Worm (Caenorhabditis elegans) whole organism, L3 larva: Measurements from ENCODE around the gene miro-1.

Experiments used
- ZK546.5 ChIP-seq: sonication (generic microtip); optimal IDR thresholded peaks from 2 replicates; lab custom pipeline; 2017; ENCODE audit warnings: missing biosample characterization, missing genetic modification characterization
- aly-2 ChIP-seq: fragments of 150-350 bp; optimal IDR thresholded peaks from 2 replicates; lab custom pipeline; 2014; ENCODE audit warnings: missing biosample characterization, missing genetic modification characterization
- ama-1 ChIP-seq: fragments of 150-350 bp; optimal IDR thresholded peaks from 2 replicates; lab custom pipeline; 2018
- ceh-16 ChIP-seq: sonication (generic microtip); optimal IDR thresholded peaks from 2 replicates; lab custom pipeline; 2017; ENCODE audit warnings: missing biosample characterization, missing genetic modification characterization
- ceh-9 ChIP-seq: sonication (generic microtip); optimal IDR thresholded peaks from 2 replicates; lab custom pipeline; 2018; ENCODE audit warnings: missing biosample characterization, missing genetic modification characterization
- daf-12 ChIP-seq: fragments of 150-350 bp; optimal IDR thresholded peaks from 2 replicates; lab custom pipeline; 2014; ENCODE audit warnings: missing biosample characterization, missing genetic modification reagents, missing genetic modification characterization
- egl-27 ChIP-seq: sonication (generic microtip); optimal IDR thresholded peaks from 4 replicates; lab custom pipeline; 2017; ENCODE audit warnings: missing biosample characterization, missing genetic modification reagents, missing genetic modification characterization
- egl-5 ChIP-seq: fragments of 150-350 bp; optimal IDR thresholded peaks from 2 replicates; lab custom pipeline; 2017; ENCODE audit warnings: missing biosample characterization, missing genetic modification reagents, missing genetic modification characterization, inconsistent platforms
- elt-1 ChIP-seq: fragments of 150-350 bp; optimal IDR thresholded peaks from 2 replicates; lab custom pipeline; 2014; ENCODE audit warnings: missing biosample characterization, missing genetic modification characterization
- elt-2 ChIP-seq: sonication (generic microtip); optimal IDR thresholded peaks from 2 replicates; lab custom pipeline; 2016; ENCODE audit warnings: missing genetic modification reagents, mild to moderate bottlenecking, missing genetic modification characterization, missing compliant biosample characterization
- elt-3 ChIP-seq, 3 experiments: fragments of 150-350 bp in 1 of 3; sonication (generic microtip) in 2 of 3; optimal IDR thresholded peaks; 2 replicates in 2 of 3; 4 replicates in 1 of 3; lab custom pipeline; 2014 to 2017; ENCODE audit warnings: missing biosample characterization in 3 of 3, missing genetic modification characterization in 3 of 3
- eor-1 ChIP-seq, 2 experiments: fragments of 150-350 bp; optimal IDR thresholded peaks; 2 replicates each; lab custom pipeline; 2014 to 2018; ENCODE audit warnings: missing biosample characterization in 2 of 2, missing genetic modification characterization in 2 of 2
- fkh-2 ChIP-seq: fragments of 150-350 bp; optimal IDR thresholded peaks from 2 replicates; lab custom pipeline; 2014; ENCODE audit warnings: missing biosample characterization, missing genetic modification reagents, missing genetic modification characterization
- fos-1 ChIP-seq: fragments of 150-350 bp; optimal IDR thresholded peaks from 2 replicates; lab custom pipeline; 2014; ENCODE audit warnings: missing biosample characterization, missing genetic modification characterization
- hmg-11 ChIP-seq: sonication (generic microtip); optimal IDR thresholded peaks from 2 replicates; lab custom pipeline; 2016; ENCODE audit warnings: missing genetic modification characterization, missing compliant biosample characterization
- jun-1 ChIP-seq: fragments of 150-350 bp; optimal IDR thresholded peaks from 2 replicates; lab custom pipeline; 2014; ENCODE audit warnings: missing biosample characterization, missing genetic modification reagents, missing genetic modification characterization
- lin-39 ChIP-seq: fragments of 150-350 bp; optimal IDR thresholded peaks from 2 replicates; lab custom pipeline; 2018; ENCODE audit warnings: missing biosample characterization, missing genetic modification reagents, missing genetic modification characterization
- mdl-1 ChIP-seq: fragments of 150-350 bp; optimal IDR thresholded peaks from 2 replicates; lab custom pipeline; 2014; ENCODE audit warnings: missing biosample characterization, missing genetic modification characterization
- mml-1 ChIP-seq: fragments of 150-350 bp; sonication (generic microtip); optimal IDR thresholded peaks from 3 replicates; lab custom pipeline; 2014; ENCODE audit warnings: missing biosample characterization, missing genetic modification characterization
- nfya-1 ChIP-seq: sonication (generic microtip); optimal IDR thresholded peaks from 2 replicates; lab custom pipeline; 2017; ENCODE audit warnings: missing genetic modification characterization, mild to moderate bottlenecking, missing compliant biosample characterization, antibody characterized with exemption, moderate library complexity; ENCODE audit not compliant: insufficient read depth
- nhr-11 ChIP-seq: fragments of 150-350 bp; optimal IDR thresholded peaks from 2 replicates; lab custom pipeline; 2014; ENCODE audit warnings: missing biosample characterization, missing genetic modification characterization
- nhr-12 ChIP-seq: fragments of 150-350 bp; optimal IDR thresholded peaks from 2 replicates; lab custom pipeline; 2014; ENCODE audit warnings: missing biosample characterization, missing genetic modification characterization
- nhr-23 ChIP-seq: fragments of 150-350 bp; optimal IDR thresholded peaks from 2 replicates; lab custom pipeline; 2014; ENCODE audit warnings: missing biosample characterization, missing genetic modification reagents, missing genetic modification characterization
- nhr-25 ChIP-seq: sonication (generic microtip); optimal IDR thresholded peaks from 2 replicates; lab custom pipeline; 2017; ENCODE audit warnings: missing biosample characterization, missing genetic modification characterization
- nhr-43 ChIP-seq: sonication (generic microtip); optimal IDR thresholded peaks from 2 replicates; lab custom pipeline; 2016; ENCODE audit warnings: mild to moderate bottlenecking, missing genetic modification characterization, missing compliant biosample characterization; ENCODE audit not compliant: poor library complexity, severe bottlenecking
- nhr-67 ChIP-seq: fragments of 150-350 bp; optimal IDR thresholded peaks from 2 replicates; lab custom pipeline; 2014; ENCODE audit warnings: missing biosample characterization, missing genetic modification characterization
- nhr-76 ChIP-seq: fragments of 150-350 bp; sonication (generic microtip); optimal IDR thresholded peaks from 5 replicates; lab custom pipeline; 2014; ENCODE audit warnings: missing biosample characterization, missing genetic modification characterization
- nhr-77 ChIP-seq: fragments of 150-350 bp; optimal IDR thresholded peaks from 2 replicates; lab custom pipeline; 2014; ENCODE audit warnings: missing biosample characterization, missing genetic modification characterization
- pha-4 ChIP-seq: fragments of 150-350 bp; optimal IDR thresholded peaks from 2 replicates; lab custom pipeline; 2014; ENCODE audit warnings: missing biosample characterization, missing genetic modification reagents, missing genetic modification characterization
- pqm-1 ChIP-seq: fragments of 150-350 bp; optimal IDR thresholded peaks from 2 replicates; lab custom pipeline; 2017; ENCODE audit warnings: missing biosample characterization, missing genetic modification characterization, inconsistent platforms
- sea-2 ChIP-seq: fragments of 150-350 bp; sonication (generic microtip); optimal IDR thresholded peaks from 4 replicates; lab custom pipeline; 2014; ENCODE audit warnings: missing biosample characterization, missing genetic modification reagents, missing genetic modification characterization
- skn-1 ChIP-seq: fragments of 150-350 bp; optimal IDR thresholded peaks from 2 replicates; lab custom pipeline; 2014; ENCODE audit warnings: missing biosample characterization, missing genetic modification characterization
- tbx-2 ChIP-seq: sonication (generic microtip); optimal IDR thresholded peaks from 2 replicates; lab custom pipeline; 2016; ENCODE audit warnings: mild to moderate bottlenecking, missing genetic modification characterization, missing compliant biosample characterization
- unc-39 ChIP-seq: sonication (generic microtip); optimal IDR thresholded peaks from 4 replicates; lab custom pipeline; 2017; ENCODE audit warnings: missing biosample characterization, missing genetic modification characterization
- unc-62 ChIP-seq: fragments of 150-350 bp; sonication (generic microtip); optimal IDR thresholded peaks from 4 replicates; lab custom pipeline; 2014; ENCODE audit warnings: missing biosample characterization, missing genetic modification reagents, missing genetic modification characterization
- ztf-4 ChIP-seq: fragments of 150-350 bp; optimal IDR thresholded peaks from 2 replicates; lab custom pipeline; 2014; ENCODE audit warnings: missing biosample characterization, missing genetic modification characterization

miro-1 gene

ce11 chrIV:4678718-4679117 lies 36.9 kb downstream of the miro-1 start, which contains the start of gene kin-36:
Gene kin-36, plus strand, starts transcription at chrIV:4679018.
- TF ChIP-seq egl-5 (no peak), nhr-11 (tag; lab: Kevin White, UChicago) (no peak), ztf-4 (no peak), daf-12 (tag; lab: Kevin White, UChicago) (no peak), nhr-76 (tag; lab: Kevin White, UChicago) (no peak), pha-4 (tag; lab: Kevin White, UChicago) (no peak), egl-27 (tag; lab: Kevin White, UChicago) (no peak), tbx-2 (tag; lab: Kevin White, UChicago) (no peak), lin-39 (no peak)

- TF ChIP-seq nhr-25 (tag; lab: Kevin White, UChicago) (no peak), mdl-1 (tag; lab: Kevin White, UChicago) (no peak), skn-1 (tag; lab: Kevin White, UChicago) (no peak), nfya-1 (tag; lab: Kevin White, UChicago) (no peak), ceh-16 (no peak), pha-4 (tag; lab: Kevin White, UChicago) (peak; percentile 26)
Observed at ce11 chrIV:4674322-4674721, 41.3 kb downstream of the miro-1 start.

DNA sequence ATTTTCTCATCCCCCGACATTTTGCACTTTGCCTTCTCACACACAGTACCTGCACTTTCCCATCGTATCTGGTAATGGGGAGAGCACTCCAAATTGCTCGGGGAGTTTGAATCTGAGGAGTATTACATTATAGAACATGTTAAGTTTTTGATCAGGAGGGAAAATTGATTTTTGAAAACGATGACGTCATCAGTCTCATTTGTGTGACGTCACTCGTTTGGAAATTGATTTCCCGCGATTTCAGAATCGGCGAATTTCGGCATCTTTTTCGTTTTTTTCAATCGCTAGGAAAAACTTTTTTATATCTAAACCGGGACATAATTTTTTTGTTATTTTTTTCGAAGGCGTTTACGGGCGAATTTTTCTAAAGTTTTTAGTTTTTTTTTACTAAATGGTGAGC lies 42.3 kb downstream of the miro-1 start:
- no peak for TF ChIP-seq egl-27 (tag; lab: Kevin White, UChicago)
- TF ChIP-seq lin-39 = no peak
- no peak for TF ChIP-seq ztf-4
- TF ChIP-seq nhr-12 (tag; lab: Kevin White, UChicago) = no peak
- no peak for TF ChIP-seq nhr-43 (tag; lab: Kevin White, UChicago)
- no peak for TF ChIP-seq elt-3 (tag; optimal IDR thresholded peaks at IDR 0.05; lab: Kevin White, UChicago)
- TF ChIP-seq sea-2 = no peak
- TF ChIP-seq pha-4 (tag; lab: Kevin White, UChicago) = no peak
- no peak for TF ChIP-seq fkh-2 (tag; lab: Kevin White, UChicago)
- TF ChIP-seq egl-5 = no peak
- TF ChIP-seq elt-2 (tag; lab: Kevin White, UChicago) = no peak
- TF ChIP-seq eor-1 (tag; optimal IDR thresholded peaks at IDR 0.05; lab: Kevin White, UChicago) = no peak
- TF ChIP-seq aly-2 (tag; lab: Kevin White, UChicago) = no peak
- no peak for TF ChIP-seq pqm-1 (tag; lab: Kevin White, UChicago)
- no peak for TF ChIP-seq elt-1 (tag; lab: Kevin White, UChicago)
- TF ChIP-seq ZK546.5 = no peak

DNA sequence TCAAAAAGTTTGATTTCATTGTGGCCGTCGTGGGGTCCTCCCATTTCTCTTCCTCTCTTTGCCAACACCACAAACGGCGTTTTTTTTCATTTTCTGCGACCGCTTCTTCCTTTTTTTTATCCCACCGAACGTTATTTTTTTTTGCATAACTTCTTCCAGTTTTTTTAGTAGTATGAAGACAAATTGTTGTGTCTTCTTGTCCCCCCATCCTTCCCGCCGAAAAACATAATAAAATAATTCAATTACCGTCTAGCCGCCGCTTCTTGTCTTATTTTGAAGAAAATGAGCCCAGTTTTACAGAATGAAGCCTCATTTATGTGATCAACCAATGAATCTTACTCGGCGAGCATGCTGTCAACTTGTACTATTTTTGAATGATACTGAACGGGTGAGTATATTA lies 46.4 kb downstream of the miro-1 start, which contains the start of gene F29B9.12:
Gene F29B9.12, plus strand, starts transcription at position 301 of the 400 bp plus-strand sequence.
- TF ChIP-seq ceh-9 = no peak
- no peak for TF ChIP-seq nhr-23 (tag; lab: Kevin White, UChicago)
- no peak for TF ChIP-seq fkh-2 (tag; lab: Kevin White, UChicago)
- no peak for TF ChIP-seq skn-1 (tag; lab: Kevin White, UChicago)
- TF ChIP-seq aly-2 (tag; lab: Kevin White, UChicago) = no peak
- TF ChIP-seq hmg-11 (tag; lab: Kevin White, UChicago) = no peak

DNA sequence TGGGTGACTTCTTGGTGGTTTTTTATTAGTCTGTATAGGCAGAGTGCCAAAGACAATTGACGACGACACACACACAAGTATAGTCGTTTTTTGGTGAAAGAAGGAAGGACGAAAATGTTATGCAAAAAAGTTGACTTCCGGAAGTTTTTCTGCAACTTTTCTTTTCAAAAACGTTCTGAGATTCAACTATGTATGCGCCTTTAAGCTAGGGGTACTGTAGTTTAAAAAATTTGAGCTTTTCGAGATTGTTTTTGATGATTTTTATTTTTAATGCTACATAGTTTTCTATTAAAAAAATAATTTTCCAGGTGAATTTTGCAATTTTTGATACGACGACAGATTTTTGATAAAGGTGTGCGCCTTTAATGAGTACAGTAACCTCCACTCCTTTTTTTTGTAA lies 47.8 kb downstream of the miro-1 start:
- TF ChIP-seq ama-1 (lab: Kevin White, UChicago) (no peak), nhr-23 (tag; lab: Kevin White, UChicago) (no peak), mml-1 (no peak)

DNA sequence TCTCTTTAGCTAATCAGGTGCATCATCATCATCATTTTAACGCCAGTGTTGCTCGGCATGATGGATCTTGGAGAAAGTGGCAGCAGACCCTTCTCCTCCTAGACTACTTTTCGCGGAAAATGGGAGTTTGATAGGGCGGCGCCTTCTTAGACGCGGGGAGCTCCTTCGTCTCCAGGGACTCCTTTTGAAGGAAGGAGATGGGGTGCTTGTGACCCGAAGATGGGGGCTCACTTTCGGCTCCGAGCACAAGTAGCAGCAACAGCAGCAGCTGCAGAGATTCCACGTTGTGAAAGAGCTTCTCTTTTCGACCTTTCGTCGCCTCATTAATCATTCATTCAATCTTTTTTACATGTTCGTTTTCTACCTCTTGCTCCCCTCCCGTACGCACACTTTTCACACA lies 48.2 kb downstream of the miro-1 start:
- TF ChIP-seq nfya-1 (tag; lab: Kevin White, UChicago) (peak; percentile 4), skn-1 (tag; lab: Kevin White, UChicago) (no peak), nhr-67 (tag; lab: Kevin White, UChicago) (no peak), fos-1 (tag; lab: Kevin White, UChicago) (no peak), unc-39 (tag; lab: Kevin White, UChicago) (no peak), ceh-16 (no peak), fkh-2 (tag; lab: Kevin White, UChicago) (no peak), sea-2 (no peak), nhr-77 (tag; lab: Kevin White, UChicago) (no peak), mml-1 (no peak), ceh-9 (no peak), hmg-11 (tag; lab: Kevin White, UChicago) (peak; percentile 5), elt-1 (tag; lab: Kevin White, UChicago) (peak; percentile 40), ZK546.5 (no peak), jun-1 (tag; lab: Kevin White, UChicago) (no peak), unc-62 (GFP tag; lab: Kevin White, UChicago) (no peak), lin-39 (peak; percentile 63)
- TF ChIP-seq, all 47 proteins: peak for 4
